Worm (Caenorhabditis elegans) whole organism, L4/young adult: ENCODE data around the gene hch-1.

ENCODE experiments used
- W03F9.2 ChIP-seq: fragments of 150-350 bp; optimal IDR thresholded peaks from 2 replicates; lab custom pipeline; 2014; ENCODE audit warnings: missing biosample characterization, missing genetic modification characterization
- dao-5 ChIP-seq: sonication (generic microtip); optimal IDR thresholded peaks from 2 replicates; lab custom pipeline; 2016; ENCODE audit warnings: missing genotype, missing genetic modification characterization, moderate library complexity, missing compliant biosample characterization
- him-1 ChIP-seq: sonication (generic microtip); optimal IDR thresholded peaks from 2 replicates; lab custom pipeline; 2016; ENCODE audit warnings: missing genotype, missing genetic modification reagents, missing genetic modification characterization, missing compliant biosample characterization

DNA sequence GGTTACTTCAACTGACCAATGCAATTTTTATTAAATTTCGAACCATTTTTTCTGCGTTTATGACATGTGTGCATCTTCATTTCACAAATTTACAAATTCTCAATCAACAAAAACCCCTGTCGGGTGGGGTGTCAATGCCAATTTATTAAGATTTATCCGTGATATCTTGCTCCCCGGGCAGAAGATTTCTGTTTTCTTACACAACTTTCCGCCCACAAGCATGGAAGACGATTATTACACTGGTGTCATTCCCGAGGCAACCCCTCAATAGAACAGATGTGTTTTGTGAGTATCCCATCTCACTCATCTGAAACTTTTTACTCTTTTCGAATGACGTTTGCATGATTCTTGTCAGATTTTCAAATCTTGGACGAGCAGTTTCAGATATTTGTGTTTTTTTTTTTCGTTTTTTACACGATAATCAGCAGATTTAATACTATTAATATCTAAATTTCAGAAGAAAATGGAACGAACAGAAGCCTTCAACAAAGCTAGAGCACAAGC, 32.1 kb upstream of the hch-1 start, which contains the start of gene F33C8.4:
- TF ChIP-seq W03F9.2 (tag; lab: Kevin White, UChicago) (no peak), him-1 (tag; lab: Kevin White, UChicago) (no peak), dao-5 (tag; lab: Kevin White, UChicago) (no peak)
